Fruit fly (Drosophila melanogaster) whole organism, embryonic: ENCODE measurements around the gene Prosbeta2.

Experiments used
- B-H1 ChIP-seq: fragments of 200-800 bp; sonication (Bioruptor generic); IDR thresholded peaks from 3 replicates; pipeline ENCODE4 v1.3.6; 2022; ENCODE audit warnings: missing biosample characterization, missing genetic modification characterization
- Bgb ChIP-seq: fragments of 200-800 bp; sonication (Bioruptor generic); IDR thresholded peaks from 2 replicates; pipeline ENCODE4 v1.3.6; 2022; ENCODE audit warnings: missing biosample characterization, missing genetic modification characterization; ENCODE audit not compliant: partially characterized antibody
- CG1792 ChIP-seq: fragments of 200-800 bp; sonication (Bioruptor generic); optimal IDR thresholded peaks from 2 replicates; lab custom pipeline; 2016; ENCODE audit warnings: missing biosample characterization, missing genetic modification characterization
- CG3163 ChIP-seq: fragments of 200-800 bp; sonication (Bioruptor generic); optimal IDR thresholded peaks from 3 replicates; lab custom pipeline; 2016; ENCODE audit warnings: missing biosample characterization, missing genetic modification characterization
- Hr39 ChIP-seq: fragments of >200 bp; optimal IDR thresholded peaks from 2 replicates; lab custom pipeline; 2017
- oc ChIP-seq: fragments of 200-800 bp; sonication (Bioruptor generic); optimal IDR thresholded peaks from 2 replicates; lab custom pipeline; 2018; ENCODE audit warnings: missing biosample characterization, mild to moderate bottlenecking, missing genetic modification characterization, moderate library complexity
- pfk ChIP-seq: fragments of 200-800 bp; sonication (Bioruptor generic); optimal IDR thresholded peaks from 2 replicates; lab custom pipeline; 2018; ENCODE audit warnings: missing biosample characterization, mild to moderate bottlenecking, missing genetic modification characterization, moderate library complexity
- psq ChIP-seq: fragments of 200-800 bp; sonication (Bioruptor generic); optimal IDR thresholded peaks from 2 replicates; lab custom pipeline; 2017; ENCODE audit warnings: missing biosample characterization, missing genetic modification characterization
- sima ChIP-seq: fragments of 200-800 bp; sonication (Bioruptor generic); optimal IDR thresholded peaks from 2 replicates; lab custom pipeline; 2016; ENCODE audit warnings: missing biosample characterization, missing genetic modification characterization

dm6 chr3L:14977536-14978495 lies 21.9 kb upstream of the Prosbeta2 start:
- TF ChIP-seq pfk (no peak), psq (GFP tag; lab: Kevin White, UChicago) (peak; percentile 42), sima (no peak), Bgb (GFP tag; lab: Robert Waterston, UW) (peak; percentile 58; the same call in 1 of the 2 replicates), CG1792 (GFP tag; lab: Kevin White, UChicago) (no peak), B-H1 (GFP tag; lab: Robert Waterston, UW) (no peak; the same call in 2 of the 3 replicates), oc (tag; lab: Kevin White, UChicago) (peak; percentile 54), CG3163 (GFP tag; lab: Kevin White, UChicago) (no peak), Hr39 (lab: Kevin White, UChicago) (no peak)
